Worm (Caenorhabditis elegans): ENCODE results near the gene F59B10.3.

Gene F59B10.3

ce11 chrII:10558962-10559415 lies 48.6 kb downstream of the F59B10.3 start (continued):
- peak; percentile 45 for TF ChIP-seq tbp1 (GFP tag; optimal IDR thresholded peaks at IDR 0.05)
- no peak for TF ChIP-seq Y53G8AR.9 (GFP tag; conservative IDR thresholded peaks at IDR 0.05)
- no peak for TF ChIP-seq unc-130 (GFP tag; optimal IDR thresholded peaks at IDR 0.05)
- TF ChIP-seq ccch-3 (GFP tag; optimal IDR thresholded peaks at IDR 0.05) = no peak
- TF ChIP-seq mcd-1 (GFP tag; IDR thresholded peaks at IDR 0.05) = peak; percentile 39; the same call in 1 of the 2 replicates
- no peak for TF ChIP-seq Y79H2A.3 (GFP tag; conservative IDR thresholded peaks at IDR 0.05)
- TF ChIP-seq ama-1 (optimal IDR thresholded peaks at IDR 0.05) = no peak
- TF ChIP-seq ama-1 (GFP tag; optimal IDR thresholded peaks at IDR 0.05) = no peak
- TF ChIP-seq dpl-1 (GFP tag; optimal IDR thresholded peaks at IDR 0.05) = no peak
- TF ChIP-seq egl-18 (GFP tag; IDR thresholded peaks at IDR 0.05) = no peak
- no peak for TF ChIP-seq cebp-1 (GFP tag; IDR thresholded peaks at IDR 0.05)
- TF ChIP-seq cebp-1 (tag; optimal IDR thresholded peaks at IDR 0.05) = peak; percentile 74
- no peak for TF ChIP-seq ceh-58 (GFP tag; IDR thresholded peaks at IDR 0.05)
- no peak for TF ChIP-seq gei-17 (GFP tag; optimal IDR thresholded peaks at IDR 0.05)
- TF ChIP-seq B0261.1 (tag; optimal IDR thresholded peaks at IDR 0.05) = no peak
- peak in 1 of 3 experiments; percentile 35 for TF ChIP-seq lin-35 (GFP tag; optimal IDR thresholded peaks at IDR 0.05)
- no peak for TF ChIP-seq ceh-100 (GFP tag; IDR thresholded peaks at IDR 0.05)
- no peak for TF ChIP-seq hmg-20 (GFP tag; IDR thresholded peaks at IDR 0.05)
- no peak for TF ChIP-seq egrh-3 (GFP tag; IDR thresholded peaks at IDR 0.05)
- no peak for TF ChIP-seq sptf-2 (GFP tag; optimal IDR thresholded peaks at IDR 0.05)
- TF ChIP-seq pha-4 (tag; optimal IDR thresholded peaks at IDR 0.05) = no peak
- TF ChIP-seq T07F8.4 (tag; optimal IDR thresholded peaks at IDR 0.05) = no peak
- TF ChIP-seq cebp-2 (GFP tag; IDR thresholded peaks at IDR 0.05) = no peak
- no peak for TF ChIP-seq hrde-1 (tag; optimal IDR thresholded peaks at IDR 0.05; ENCODE audit: borderline replicate concordance)
- TF ChIP-seq B0336.3 (GFP tag; IDR thresholded peaks at IDR 0.05) = no peak; the same call in 1 of the 2 replicates
- TF ChIP-seq lin-54 (GFP tag; optimal IDR thresholded peaks at IDR 0.05) = no peak
- TF ChIP-seq C06A6.2 (GFP tag; conservative IDR thresholded peaks at IDR 0.05) = peak; percentile 48
- TF ChIP-seq atf-7 (tag; optimal IDR thresholded peaks at IDR 0.05) = no peak
- no peak for TF ChIP-seq F57A8.1 (GFP tag; optimal IDR thresholded peaks at IDR 0.05)
- no peak for TF ChIP-seq die-1 (tag; optimal IDR thresholded peaks at IDR 0.05)
- no peak for TF ChIP-seq attf-3 (GFP tag; conservative IDR thresholded peaks at IDR 0.05)
- TF ChIP-seq mxl-1 (tag; optimal IDR thresholded peaks at IDR 0.05) = no peak
- no peak for TF ChIP-seq lag-1 (GFP tag; IDR thresholded peaks at IDR 0.05)
- no peak for TF ChIP-seq F10E7.11 (tag; optimal IDR thresholded peaks at IDR 0.05)
- TF ChIP-seq lir-1 (GFP tag; conservative IDR thresholded peaks at IDR 0.05) = peak; percentile 51; the same call in 1 of the 2 replicates
- no peak for TF ChIP-seq rpc-1 (optimal IDR thresholded peaks at IDR 0.05)
- TF ChIP-seq rpc-1 (tag; optimal IDR thresholded peaks at IDR 0.05) = no peak
- no peak for TF ChIP-seq aptf-3 (GFP tag; IDR thresholded peaks at IDR 0.05)
- TF ChIP-seq ceh-27 (GFP tag; optimal IDR thresholded peaks at IDR 0.05) = no peak
- TF ChIP-seq ztf-3 (GFP tag; optimal IDR thresholded peaks at IDR 0.05) = no peak
- TF ChIP-seq madf-8 (GFP tag; conservative IDR thresholded peaks at IDR 0.05) = no peak
- TF ChIP-seq D2030.7 (GFP tag; IDR thresholded peaks at IDR 0.05) = no peak
- TF ChIP-seq ztf-28 (GFP tag; IDR thresholded peaks at IDR 0.05) = no peak
- TF ChIP-seq dpff-1 (tag; optimal IDR thresholded peaks at IDR 0.05) = no peak
- TF ChIP-seq xnd-1 (tag; optimal IDR thresholded peaks at IDR 0.05) = no peak
- TF ChIP-seq madf-3 (GFP tag; IDR thresholded peaks at IDR 0.05) = no peak
- no peak for TF ChIP-seq athp-1 (tag; optimal IDR thresholded peaks at IDR 0.05)
- no peak for TF ChIP-seq him-1 (tag; optimal IDR thresholded peaks at IDR 0.05)
- no peak for TF ChIP-seq ceh-79 (tag; optimal IDR thresholded peaks at IDR 0.05)
